Worm (Caenorhabditis elegans): Measurements from ENCODE around the gene R144.6.

The R144.6 gene

DNA sequence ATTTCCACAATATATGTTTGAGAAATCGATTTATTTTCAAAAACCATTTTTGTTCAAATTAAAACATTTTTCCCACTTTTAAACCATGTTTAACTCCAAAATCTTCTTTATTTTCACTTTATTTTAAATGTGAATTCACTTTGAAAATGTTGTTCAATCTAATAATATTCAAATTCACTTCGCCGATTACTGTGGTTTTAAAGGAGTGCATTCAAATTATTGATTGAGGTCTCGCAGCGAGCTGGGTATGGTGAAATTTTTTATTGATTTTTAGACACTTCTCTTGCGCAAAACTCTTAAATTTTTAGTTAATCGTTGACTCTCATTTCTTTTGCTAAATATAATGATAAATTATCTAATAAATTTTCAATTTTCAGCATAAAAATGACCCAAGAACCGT lies 43.2 kb upstream of the R144.6 start, which contains the start of gene C45G9.5 (continued):
- TF ChIP-seq cebp-1 (GFP tag; IDR thresholded peaks at IDR 0.05) (no peak), cebp-1 (tag; optimal IDR thresholded peaks at IDR 0.05) (no peak), D2030.7 (GFP tag; IDR thresholded peaks at IDR 0.05) (no peak), madf-3 (GFP tag; IDR thresholded peaks at IDR 0.05) (no peak), lin-40 (tag; optimal IDR thresholded peaks at IDR 0.05) (no peak), dox-1 (GFP tag; IDR thresholded peaks at IDR 0.05) (no peak), nhr-90 (tag; optimal IDR thresholded peaks at IDR 0.05) (no peak), madf-6 (GFP tag; IDR thresholded peaks at IDR 0.05) (peak; percentile 90), ama-1 (optimal IDR thresholded peaks at IDR 0.05) (no peak), ama-1 (GFP tag; optimal IDR thresholded peaks at IDR 0.05) (no peak), bed-1 (GFP tag; IDR thresholded peaks at IDR 0.05) (no peak), bed-2 (GFP tag; IDR thresholded peaks at IDR 0.05) (no peak), akir-1 (GFP tag; optimal IDR thresholded peaks at IDR 0.05) (no peak), egl-44 (GFP tag; IDR thresholded peaks at IDR 0.05) (no peak), rcor-1 (GFP tag; IDR thresholded peaks at IDR 0.05) (no peak), hrde-1 (tag; optimal IDR thresholded peaks at IDR 0.05; ENCODE audit: borderline replicate concordance) (no peak), let-526 (GFP tag; IDR thresholded peaks at IDR 0.05) (no peak), him-1 (tag; optimal IDR thresholded peaks at IDR 0.05) (peak; percentile 18), lin-54 (GFP tag; optimal IDR thresholded peaks at IDR 0.05) (peak; percentile 82), xnd-1 (tag; optimal IDR thresholded peaks at IDR 0.05) (peak; percentile 85), pha-4 (tag; optimal IDR thresholded peaks at IDR 0.05) (no peak), madf-8 (GFP tag; conservative IDR thresholded peaks at IDR 0.05) (no peak), dpl-1 (GFP tag; optimal IDR thresholded peaks at IDR 0.05) (no peak), F22D6.2 (tag; optimal IDR thresholded peaks at IDR 0.05) (no peak), hlh-12 (tag; optimal IDR thresholded peaks at IDR 0.05) (no peak), C17E4.6 (GFP tag; IDR thresholded peaks at IDR 0.05) (no peak), F49E8.2 (tag; optimal IDR thresholded peaks at IDR 0.05; ENCODE audit: insufficient read depth) (no peak), hlh-26 (GFP tag; conservative IDR thresholded peaks at IDR 0.05) (no peak), nhr-179 (tag; optimal IDR thresholded peaks at IDR 0.05) (no peak), Y53F4B.3 (GFP tag; IDR thresholded peaks at IDR 0.05) (no peak), nfya-2 (GFP tag; IDR thresholded peaks at IDR 0.05) (no peak), sdz-38 (tag; optimal IDR thresholded peaks at IDR 0.05) (no peak), lsy-27 (tag; optimal IDR thresholded peaks at IDR 0.05; ENCODE audit: borderline replicate concordance, insufficient read depth) (no peak)

- TF ChIP-seq snpc-1.1 (tag; optimal IDR thresholded peaks at IDR 0.05; ENCODE audit: insufficient read depth) (no peak), atf-7 (tag; optimal IDR thresholded peaks at IDR 0.05) (no peak), ztf-6 (GFP tag; IDR thresholded peaks at IDR 0.05) (no peak), ets-4 (GFP tag; optimal IDR thresholded peaks at IDR 0.05) (peak; percentile 36), nhr-80 (tag; optimal IDR thresholded peaks at IDR 0.05) (peak; percentile 90), hmg-1.2 (GFP tag; IDR thresholded peaks at IDR 0.05) (peak; percentile 20; the same call in 1 of the 2 replicates), lin-54 (GFP tag; optimal IDR thresholded peaks at IDR 0.05) (no peak), K12H6.12 (tag; optimal IDR thresholded peaks at IDR 0.05) (no peak), die-1 (tag; optimal IDR thresholded peaks at IDR 0.05) (no peak), madf-3 (GFP tag; IDR thresholded peaks at IDR 0.05) (no peak), C17E4.6 (GFP tag; IDR thresholded peaks at IDR 0.05) (no peak), T26A5.8 (tag; optimal IDR thresholded peaks at IDR 0.05) (no peak), lag-1 (GFP tag; IDR thresholded peaks at IDR 0.05) (no peak), somi-1 (GFP tag; optimal IDR thresholded peaks at IDR 0.05) (no peak), snpc-4 (GFP tag; optimal IDR thresholded peaks at IDR 0.05) (no peak), snpc-4 (tag; optimal IDR thresholded peaks at IDR 0.05) (peak in 1 of 4 experiments; percentile 49), bed-2 (GFP tag; IDR thresholded peaks at IDR 0.05) (no peak)
These were observed 42.7 kb upstream of the R144.6 start, which contains the start of gene txbp-3 for ce11 chrIII:5047175-5047574. txbp-3 (minus strand) TSS chrIII:5047459.
